Worm (Caenorhabditis elegans): ENCODE results near the gene str-13.

ce11 chrV:2758437-2758836 is 31.4 kb upstream of the str-13 start:
- TF ChIP-seq lin-39 (tag; optimal IDR thresholded peaks at IDR 0.05) (no peak), nhr-77 (tag; optimal IDR thresholded peaks at IDR 0.05) (no peak), unc-62 (GFP tag; optimal IDR thresholded peaks at IDR 0.05) (no peak), ztf-4 (tag; optimal IDR thresholded peaks at IDR 0.05) (no peak), nhr-12 (tag; optimal IDR thresholded peaks at IDR 0.05) (no peak), R02D3.7 (tag; optimal IDR thresholded peaks at IDR 0.05) (no peak), elt-1 (tag; optimal IDR thresholded peaks at IDR 0.05) (no peak), snpc-4 (tag; optimal IDR thresholded peaks at IDR 0.05) (no peak), nhr-23 (tag; optimal IDR thresholded peaks at IDR 0.05) (no peak)

All from whole organism, L2 larva.